Fruit fly (Drosophila melanogaster) Kc167 (cell line): Measurements from ENCODE around the gene ATPsynE.

Source experiments
- Myc ChIP-seq: fragments of >200 bp; optimal IDR thresholded peaks from 2 replicates; lab custom pipeline; 2017; ENCODE audit warnings: missing external identifiers
- Sin3A ChIP-seq: fragments of >200 bp; optimal IDR thresholded peaks from 2 replicates; lab custom pipeline; 2018; ENCODE audit warnings: missing external identifiers
- h ChIP-seq: fragments of >200 bp; optimal IDR thresholded peaks from 3 replicates; lab custom pipeline; 2018; ENCODE audit warnings: missing external identifiers
- insv ChIP-seq: fragments of >200 bp; optimal IDR thresholded peaks from 3 replicates; lab custom pipeline; 2018; ENCODE audit warnings: missing external identifiers
- psq ChIP-seq: fragments of >200 bp; optimal IDR thresholded peaks from 2 replicates; lab custom pipeline; 2017; ENCODE audit warnings: missing external identifiers
- ttk ChIP-seq: sonication (Bioruptor generic); optimal IDR thresholded peaks from 2 replicates; lab custom pipeline; 2017; ENCODE audit warnings: missing external identifiers

The ATPsynE gene

DNA sequence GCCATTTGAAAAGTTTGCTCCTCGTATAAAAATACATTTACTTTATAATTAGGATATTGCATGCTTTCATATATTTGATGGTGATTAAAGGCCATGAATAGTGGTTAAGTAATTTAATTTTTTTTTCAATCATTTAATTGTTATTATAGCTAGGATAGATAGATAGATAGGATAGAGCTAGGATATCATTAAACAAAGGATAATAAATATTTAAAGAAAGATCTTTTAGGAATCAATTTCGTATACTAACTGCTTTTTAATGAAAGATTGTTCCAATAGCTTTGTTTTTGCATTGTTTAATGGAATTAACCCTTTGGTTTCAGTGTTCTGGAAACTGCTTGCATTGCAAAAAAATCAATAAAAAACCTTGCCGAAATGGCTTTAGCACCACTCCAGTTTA, 27.9 kb downstream of the ATPsynE start:
- TF ChIP-seq Myc (lab: Kevin White, UChicago) (no peak), ttk (lab: Kevin White, UChicago) (no peak), psq (lab: Kevin White, UChicago) (no peak)

DNA sequence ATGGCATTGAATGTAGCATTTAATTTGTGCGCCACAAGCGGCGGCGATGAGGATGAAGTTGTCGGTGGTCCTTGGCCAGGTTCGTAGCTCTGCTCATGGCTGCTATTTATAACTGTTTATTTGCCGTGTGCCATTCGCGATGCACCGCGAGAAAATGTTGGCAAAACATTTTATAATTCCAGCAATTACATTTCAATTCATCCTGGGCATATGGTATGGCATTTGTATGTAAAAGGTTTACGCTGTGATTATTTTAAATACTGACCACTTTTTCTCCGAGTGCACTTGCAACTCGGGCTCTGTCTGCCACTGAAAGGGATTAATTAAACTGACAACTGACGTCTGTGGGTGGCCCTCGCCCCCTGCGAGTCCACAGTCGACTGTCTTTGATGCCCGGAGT, 29.9 kb downstream of the ATPsynE start:
- TF ChIP-seq Sin3A (lab: Kevin White, UChicago), result no peak
- no peak for TF ChIP-seq h (lab: Kevin White, UChicago)
- no peak for TF ChIP-seq insv (lab: Kevin White, UChicago)
- no peak for TF ChIP-seq Myc (lab: Kevin White, UChicago)

DNA sequence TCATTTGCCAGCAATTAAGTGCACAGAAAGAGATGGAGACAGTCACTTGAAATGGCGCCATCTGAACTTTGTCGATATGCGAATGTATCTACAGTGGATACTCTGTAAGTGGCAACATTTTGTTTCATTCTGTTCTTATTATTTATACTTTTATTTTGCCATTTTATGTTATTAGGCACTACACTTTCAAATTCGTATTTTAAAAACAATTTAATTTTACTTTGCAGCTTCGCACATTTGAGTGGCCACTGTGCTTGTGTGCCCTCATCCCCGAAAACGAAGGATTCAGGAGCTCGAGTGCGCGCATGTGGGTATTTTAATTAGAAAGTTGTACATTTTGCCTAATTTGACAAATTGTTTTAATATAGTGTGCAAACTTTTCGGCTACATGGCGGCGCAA, 30.7 kb downstream of the ATPsynE start:
- TF ChIP-seq Myc (lab: Kevin White, UChicago) (no peak), insv (lab: Kevin White, UChicago) (no peak), Sin3A (lab: Kevin White, UChicago) (no peak), psq (lab: Kevin White, UChicago) (no peak), ttk (lab: Kevin White, UChicago) (no peak)

DNA sequence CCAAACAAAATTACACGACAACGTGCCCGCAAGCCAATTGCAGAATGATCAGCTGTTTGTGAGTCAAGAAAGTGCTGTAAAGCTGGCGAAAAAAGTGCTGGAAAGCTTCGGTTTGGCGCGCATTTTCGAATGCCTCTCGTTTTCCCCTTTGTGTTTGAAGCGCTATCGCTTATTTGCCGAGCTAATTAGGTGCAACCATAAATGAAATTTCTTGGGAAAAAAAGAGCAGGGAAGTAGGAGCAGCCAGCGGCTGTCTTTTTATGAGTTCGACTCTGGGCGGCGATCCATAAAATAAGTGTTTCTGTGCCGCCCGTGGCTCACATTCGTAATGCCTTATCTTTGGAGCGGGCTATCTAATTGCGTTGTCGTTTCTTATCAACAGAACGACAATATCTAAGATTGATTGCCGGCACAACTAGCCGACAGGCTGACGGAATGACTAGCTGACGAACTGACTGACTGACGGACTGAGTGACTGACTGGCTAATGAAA, 35.0 kb downstream of the ATPsynE start, which contains the start of gene Dnaaf5:
Gene Dnaaf5, minus strand, starts transcription at position 46 of the 492 bp plus-strand sequence.
- TF ChIP-seq insv (lab: Kevin White, UChicago) (no peak), Sin3A (lab: Kevin White, UChicago) (no peak)

DNA sequence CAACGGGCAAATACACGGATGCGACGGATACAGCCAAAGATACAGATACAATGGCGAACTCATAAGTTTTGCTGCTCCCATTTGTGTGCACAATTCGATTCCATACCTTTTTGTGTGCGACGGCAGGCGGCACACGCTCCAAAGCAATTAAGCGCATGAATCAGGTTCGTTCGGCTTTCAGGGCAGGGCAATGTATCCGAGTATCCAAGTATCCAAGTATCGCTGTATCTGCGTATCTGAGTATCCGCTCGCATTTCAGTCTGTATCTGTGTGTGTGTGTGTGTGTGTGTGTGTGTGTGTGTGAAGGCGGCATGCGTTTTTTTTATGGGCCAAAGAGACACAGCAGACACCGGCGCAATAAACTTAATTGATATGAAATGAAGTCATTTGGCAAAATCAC, 36.4 kb downstream of the ATPsynE start:
- TF ChIP-seq ttk (lab: Kevin White, UChicago), result no peak
- TF ChIP-seq psq (lab: Kevin White, UChicago), result no peak
- no peak for TF ChIP-seq h (lab: Kevin White, UChicago)
- no peak for TF ChIP-seq Myc (lab: Kevin White, UChicago)
- no peak for TF ChIP-seq insv (lab: Kevin White, UChicago)
- TF ChIP-seq Sin3A (lab: Kevin White, UChicago), result no peak

DNA sequence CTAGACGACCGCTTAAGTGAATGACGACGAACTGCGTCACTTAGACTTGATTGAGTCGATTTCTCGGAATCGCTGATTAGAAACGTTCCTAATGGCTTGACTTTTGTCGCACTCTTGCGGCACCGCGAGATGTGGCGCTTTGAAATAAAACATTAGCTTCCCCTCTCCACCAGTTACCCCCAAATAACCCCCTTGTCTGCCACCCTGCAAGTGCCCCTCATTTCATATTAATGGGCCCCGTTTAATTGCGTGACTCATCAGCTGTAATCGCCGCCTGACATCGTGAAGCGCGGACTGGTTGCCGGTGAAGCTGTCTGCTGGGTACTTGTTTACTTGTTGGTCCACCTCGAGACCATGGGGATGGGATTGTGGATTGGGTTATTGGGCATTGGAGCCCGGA, 37.4 kb downstream of the ATPsynE start:
- TF ChIP-seq psq (lab: Kevin White, UChicago) (no peak), Sin3A (lab: Kevin White, UChicago) (no peak), insv (lab: Kevin White, UChicago) (no peak), Myc (lab: Kevin White, UChicago) (no peak), ttk (lab: Kevin White, UChicago) (no peak), h (lab: Kevin White, UChicago) (no peak)

DNA sequence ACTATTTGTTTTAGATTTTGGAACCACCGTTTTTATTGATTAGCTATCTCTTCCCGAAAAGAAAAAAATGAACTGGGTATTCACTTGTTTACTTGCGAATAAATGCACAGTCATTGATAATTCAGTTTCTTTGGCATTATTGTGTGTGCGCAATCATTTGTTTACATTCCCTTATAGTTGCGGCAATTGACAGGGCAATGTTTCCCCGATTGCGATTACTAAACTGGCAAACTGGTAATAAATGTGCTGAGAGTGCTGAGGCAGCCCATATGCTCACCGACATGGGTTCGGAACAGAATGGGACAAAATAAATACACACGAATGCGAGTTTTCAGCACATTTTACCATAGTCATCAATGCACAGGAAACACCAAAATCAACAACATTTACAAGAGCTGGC, 39.2 kb downstream of the ATPsynE start:
- no peak for TF ChIP-seq psq (lab: Kevin White, UChicago)

DNA sequence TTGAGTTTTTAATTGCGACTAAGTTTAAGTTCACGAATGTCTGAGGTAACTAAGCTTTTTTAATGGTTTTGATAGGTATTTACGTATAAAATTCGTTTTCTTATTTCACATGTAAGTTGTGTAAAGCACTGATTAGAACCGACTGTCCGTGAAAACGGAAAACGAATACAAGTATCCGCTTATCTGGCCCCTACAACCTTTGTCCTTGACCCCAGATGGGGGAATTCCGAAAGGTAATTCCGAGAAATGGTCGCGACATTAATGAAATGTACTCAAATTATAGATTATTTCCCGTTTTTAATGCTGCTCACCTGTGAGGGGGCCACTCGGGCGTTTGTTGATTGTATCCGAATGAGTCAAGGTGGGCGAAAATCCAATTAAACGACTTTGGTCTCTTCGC, 40.1 kb downstream of the ATPsynE start:
- TF ChIP-seq insv (lab: Kevin White, UChicago) (no peak), h (lab: Kevin White, UChicago) (no peak), Sin3A (lab: Kevin White, UChicago) (no peak), psq (lab: Kevin White, UChicago) (no peak), ttk (lab: Kevin White, UChicago) (no peak)

DNA sequence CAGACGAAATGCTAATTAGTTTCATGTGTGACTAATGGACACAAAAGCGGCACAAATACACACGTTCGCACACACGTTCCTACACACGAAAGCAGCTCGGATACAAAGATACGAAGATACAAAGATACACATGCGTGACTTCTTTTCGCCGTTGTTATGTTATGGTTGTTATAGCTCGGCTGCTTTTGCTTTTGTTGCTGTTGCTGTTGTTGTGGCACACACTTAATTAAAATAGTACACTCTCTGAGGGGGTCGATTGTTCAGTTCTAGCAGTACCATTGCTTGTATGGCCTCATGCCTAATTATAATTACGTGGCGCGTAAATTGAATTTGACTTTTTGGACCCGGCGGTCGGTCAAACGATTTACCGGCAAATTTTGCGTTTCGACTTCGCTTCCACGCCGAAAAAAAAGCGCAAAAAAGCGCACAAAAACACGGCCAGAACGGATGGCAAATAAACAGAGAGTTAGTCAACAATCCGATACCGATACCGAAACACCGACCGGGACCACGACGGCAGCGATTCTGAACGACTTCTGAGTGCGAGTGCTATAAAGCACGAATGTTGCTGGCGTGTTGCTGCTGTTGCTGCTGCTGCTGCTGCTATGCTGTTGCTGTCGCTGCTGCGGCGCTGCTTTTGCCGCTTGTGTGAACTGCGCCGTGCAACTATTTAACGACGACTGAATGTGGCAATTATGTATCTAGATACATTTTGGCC, 42.9 kb downstream of the ATPsynE start:
- TF ChIP-seq Myc (lab: Kevin White, UChicago) (no peak), insv (lab: Kevin White, UChicago) (no peak), ttk (lab: Kevin White, UChicago) (no peak), h (lab: Kevin White, UChicago) (no peak), psq (lab: Kevin White, UChicago) (no peak)

DNA sequence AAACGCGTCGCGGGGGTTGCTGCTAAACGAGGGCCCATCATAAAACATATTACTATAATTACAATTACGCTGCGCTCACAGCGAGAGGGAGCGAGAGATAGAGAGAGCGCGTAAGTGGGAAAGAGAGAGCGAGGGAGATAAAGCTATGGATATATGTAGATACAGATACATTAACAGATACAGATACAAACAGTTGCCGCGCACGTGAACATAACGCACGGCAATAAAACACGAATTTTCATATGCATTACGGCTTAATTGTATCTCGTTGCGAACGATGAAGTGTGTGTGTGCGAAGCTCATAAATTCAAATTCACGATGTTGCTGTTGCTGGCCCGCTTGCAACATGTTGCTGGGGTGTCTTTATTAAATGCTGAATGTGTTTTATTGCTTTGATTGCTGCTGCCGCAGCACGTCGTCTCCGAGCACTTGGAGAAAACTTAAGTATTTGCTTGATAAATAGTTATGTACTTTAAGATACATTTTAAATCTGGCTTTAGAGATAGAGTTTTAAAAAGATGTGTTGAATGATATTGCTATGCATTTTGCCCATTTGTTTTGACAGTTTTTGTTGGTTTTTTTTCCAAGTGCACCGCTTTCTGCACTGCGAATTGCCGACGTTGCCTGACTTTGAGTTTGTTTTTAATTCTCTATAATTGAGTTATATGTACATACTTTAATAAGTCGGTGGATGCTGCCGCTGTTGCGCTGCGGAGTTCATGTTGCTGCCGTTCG, 43.6 kb downstream of the ATPsynE start:
- no peak for TF ChIP-seq insv (lab: Kevin White, UChicago)
- no peak for TF ChIP-seq h (lab: Kevin White, UChicago)
- no peak for TF ChIP-seq ttk (lab: Kevin White, UChicago)
- TF ChIP-seq Myc (lab: Kevin White, UChicago), result no peak
- no peak for TF ChIP-seq psq (lab: Kevin White, UChicago)

DNA sequence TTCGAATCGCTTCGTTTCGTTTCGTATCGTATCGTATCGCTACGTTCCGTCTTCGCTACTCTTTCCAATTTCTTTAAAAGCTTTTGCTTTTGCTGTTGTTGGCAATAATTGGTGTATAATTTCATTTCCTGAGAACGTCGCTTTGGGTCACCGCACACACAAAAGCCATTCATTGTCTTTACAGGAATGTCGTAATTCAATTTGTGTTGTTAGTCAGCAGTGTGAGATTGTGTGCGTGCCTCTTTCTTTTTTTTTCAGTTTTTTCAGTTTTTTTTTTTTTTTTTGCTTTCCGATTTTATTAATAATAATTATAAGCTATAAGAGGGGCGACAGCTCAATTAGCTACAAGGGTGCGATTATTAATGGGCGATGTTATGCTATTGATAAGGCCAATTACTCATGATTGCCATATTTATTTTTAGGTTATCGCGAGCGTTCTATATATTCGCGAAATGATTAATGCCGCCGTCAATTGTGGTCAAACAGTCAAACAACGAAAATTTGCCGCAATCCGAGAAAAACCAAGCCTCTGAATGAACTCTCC, 44.5 kb downstream of the ATPsynE start:
- TF ChIP-seq insv (lab: Kevin White, UChicago), result no peak
- TF ChIP-seq h (lab: Kevin White, UChicago), result no peak

DNA sequence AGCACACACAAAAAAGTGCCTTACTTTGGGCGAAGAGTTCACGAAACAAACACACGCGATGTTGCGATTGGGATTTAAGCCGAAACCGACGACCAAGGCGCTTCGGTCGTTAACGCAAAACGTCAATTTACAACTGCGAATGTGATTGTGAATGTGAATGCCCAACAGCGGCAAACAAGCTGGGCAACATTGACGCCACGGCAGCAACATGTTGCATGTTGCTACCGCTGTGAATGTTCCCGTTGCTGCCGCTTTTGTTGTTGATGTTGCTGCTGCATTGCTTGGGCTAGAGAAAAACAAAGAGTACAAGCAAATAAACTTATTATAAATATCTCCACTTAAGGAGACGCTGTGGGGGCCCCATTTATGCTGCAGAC, 46.1 kb downstream of the ATPsynE start, which contains the start of gene NK7.1:
Gene NK7.1, minus strand, starts transcription at position 137 of the 377 bp plus-strand sequence.
- no peak for TF ChIP-seq ttk (lab: Kevin White, UChicago)
- TF ChIP-seq h (lab: Kevin White, UChicago), result no peak
- no peak for TF ChIP-seq insv (lab: Kevin White, UChicago)
- TF ChIP-seq psq (lab: Kevin White, UChicago), result no peak
- TF ChIP-seq Myc (lab: Kevin White, UChicago), result no peak
- no peak for TF ChIP-seq Sin3A (lab: Kevin White, UChicago)
